Worm (Caenorhabditis elegans) whole organism, L3 larva: ENCODE measurements around the gene F20D6.1.

Experiments used
- R02D3.7 ChIP-seq: fragments of 150-350 bp; optimal IDR thresholded peaks from 2 replicates; lab custom pipeline; 2014; ENCODE audit warnings: missing biosample characterization, missing genetic modification characterization
- ama-1 ChIP-seq: fragments of 150-350 bp; optimal IDR thresholded peaks from 2 replicates; lab custom pipeline; 2018
- ceh-9 ChIP-seq: sonication (generic microtip); optimal IDR thresholded peaks from 2 replicates; lab custom pipeline; 2018; ENCODE audit warnings: missing biosample characterization, missing genetic modification characterization
- daf-12 ChIP-seq: fragments of 150-350 bp; optimal IDR thresholded peaks from 2 replicates; lab custom pipeline; 2014; ENCODE audit warnings: missing biosample characterization, missing genetic modification reagents, missing genetic modification characterization
- egl-27 ChIP-seq: sonication (generic microtip); optimal IDR thresholded peaks from 4 replicates; lab custom pipeline; 2017; ENCODE audit warnings: missing biosample characterization, missing genetic modification reagents, missing genetic modification characterization
- elt-1 ChIP-seq: fragments of 150-350 bp; optimal IDR thresholded peaks from 2 replicates; lab custom pipeline; 2014; ENCODE audit warnings: missing biosample characterization, missing genetic modification characterization
- elt-2 ChIP-seq: sonication (generic microtip); optimal IDR thresholded peaks from 2 replicates; lab custom pipeline; 2016; ENCODE audit warnings: missing genetic modification reagents, mild to moderate bottlenecking, missing genetic modification characterization, missing compliant biosample characterization
- elt-3 ChIP-seq, 3 experiments: fragments of 150-350 bp in 1 of 3; sonication (generic microtip) in 2 of 3; optimal IDR thresholded peaks; 2 replicates in 2 of 3; 4 replicates in 1 of 3; lab custom pipeline; 2014 to 2017; ENCODE audit warnings: missing biosample characterization in 3 of 3, missing genetic modification characterization in 3 of 3
- eor-1 ChIP-seq, 2 experiments: fragments of 150-350 bp; optimal IDR thresholded peaks; 2 replicates each; lab custom pipeline; 2014 to 2018; ENCODE audit warnings: missing biosample characterization in 2 of 2, missing genetic modification characterization in 2 of 2
- fkh-10 ChIP-seq: sonication (generic microtip); optimal IDR thresholded peaks from 2 replicates; lab custom pipeline; 2017; ENCODE audit warnings: missing biosample characterization, missing genetic modification reagents, missing genetic modification characterization
- hmg-11 ChIP-seq: sonication (generic microtip); optimal IDR thresholded peaks from 2 replicates; lab custom pipeline; 2016; ENCODE audit warnings: missing genetic modification characterization, missing compliant biosample characterization
- lsy-12 ChIP-seq: sonication (generic microtip); optimal IDR thresholded peaks from 2 replicates; lab custom pipeline; 2016; ENCODE audit warnings: mild to moderate bottlenecking, missing genetic modification characterization, missing compliant biosample characterization
- mdl-1 ChIP-seq: fragments of 150-350 bp; optimal IDR thresholded peaks from 2 replicates; lab custom pipeline; 2014; ENCODE audit warnings: missing biosample characterization, missing genetic modification characterization
- nfya-1 ChIP-seq: sonication (generic microtip); optimal IDR thresholded peaks from 2 replicates; lab custom pipeline; 2017; ENCODE audit warnings: missing genetic modification characterization, mild to moderate bottlenecking, missing compliant biosample characterization, antibody characterized with exemption, moderate library complexity; ENCODE audit not compliant: insufficient read depth
- nhr-12 ChIP-seq: fragments of 150-350 bp; optimal IDR thresholded peaks from 2 replicates; lab custom pipeline; 2014; ENCODE audit warnings: missing biosample characterization, missing genetic modification characterization
- nhr-23 ChIP-seq: fragments of 150-350 bp; optimal IDR thresholded peaks from 2 replicates; lab custom pipeline; 2014; ENCODE audit warnings: missing biosample characterization, missing genetic modification reagents, missing genetic modification characterization
- nhr-237 ChIP-seq: fragments of 150-350 bp; optimal IDR thresholded peaks from 2 replicates; lab custom pipeline; 2014; ENCODE audit warnings: missing biosample characterization, missing genetic modification characterization
- nhr-25 ChIP-seq: sonication (generic microtip); optimal IDR thresholded peaks from 2 replicates; lab custom pipeline; 2017; ENCODE audit warnings: missing biosample characterization, missing genetic modification characterization
- nhr-43 ChIP-seq: sonication (generic microtip); optimal IDR thresholded peaks from 2 replicates; lab custom pipeline; 2016; ENCODE audit warnings: mild to moderate bottlenecking, missing genetic modification characterization, missing compliant biosample characterization; ENCODE audit not compliant: poor library complexity, severe bottlenecking
- nhr-67 ChIP-seq: fragments of 150-350 bp; optimal IDR thresholded peaks from 2 replicates; lab custom pipeline; 2014; ENCODE audit warnings: missing biosample characterization, missing genetic modification characterization
- nhr-76 ChIP-seq: fragments of 150-350 bp; sonication (generic microtip); optimal IDR thresholded peaks from 5 replicates; lab custom pipeline; 2014; ENCODE audit warnings: missing biosample characterization, missing genetic modification characterization
- nhr-77 ChIP-seq: fragments of 150-350 bp; optimal IDR thresholded peaks from 2 replicates; lab custom pipeline; 2014; ENCODE audit warnings: missing biosample characterization, missing genetic modification characterization
- pha-4 ChIP-seq: fragments of 150-350 bp; optimal IDR thresholded peaks from 2 replicates; lab custom pipeline; 2014; ENCODE audit warnings: missing biosample characterization, missing genetic modification reagents, missing genetic modification characterization
- pqm-1 ChIP-seq: fragments of 150-350 bp; optimal IDR thresholded peaks from 2 replicates; lab custom pipeline; 2017; ENCODE audit warnings: missing biosample characterization, missing genetic modification characterization, inconsistent platforms
- skn-1 ChIP-seq: fragments of 150-350 bp; optimal IDR thresholded peaks from 2 replicates; lab custom pipeline; 2014; ENCODE audit warnings: missing biosample characterization, missing genetic modification characterization
- snpc-4 ChIP-seq: fragments of 150-350 bp; optimal IDR thresholded peaks from 2 replicates; lab custom pipeline; 2014; ENCODE audit warnings: missing biosample characterization, missing genetic modification characterization
- unc-62 ChIP-seq: fragments of 150-350 bp; sonication (generic microtip); optimal IDR thresholded peaks from 4 replicates; lab custom pipeline; 2014; ENCODE audit warnings: missing biosample characterization, missing genetic modification reagents, missing genetic modification characterization
- zag-1 ChIP-seq: fragments of 150-350 bp; optimal IDR thresholded peaks from 2 replicates; lab custom pipeline; 2014; ENCODE audit warnings: missing biosample characterization, missing genetic modification characterization
- ztf-4 ChIP-seq: fragments of 150-350 bp; optimal IDR thresholded peaks from 2 replicates; lab custom pipeline; 2014; ENCODE audit warnings: missing biosample characterization, missing genetic modification characterization

Gene F20D6.1

DNA sequence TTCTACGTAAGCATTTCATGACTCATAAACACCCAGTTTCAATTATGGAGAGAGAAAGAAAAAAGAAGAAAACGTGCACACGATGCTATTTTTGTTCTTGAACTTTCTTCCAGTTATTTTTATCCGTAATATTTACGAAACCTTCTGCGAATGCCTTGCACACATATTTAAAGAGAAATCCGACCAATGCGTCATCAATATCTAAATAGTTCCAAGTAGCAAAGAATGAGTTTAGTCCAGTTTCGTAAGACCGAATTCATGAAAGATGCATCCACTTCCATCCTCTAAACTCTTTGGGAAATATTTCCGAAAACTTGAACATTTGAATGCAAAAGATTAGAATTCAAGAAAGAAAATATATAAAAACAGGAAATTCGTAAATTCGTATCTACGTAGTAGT lies 21.4 kb upstream of the F20D6.1 start:
- TF ChIP-seq pha-4 (tag; lab: Kevin White, UChicago), result no peak
- no peak for TF ChIP-seq skn-1 (tag; lab: Kevin White, UChicago)
- TF ChIP-seq R02D3.7 (tag; lab: Kevin White, UChicago), result no peak
- no peak for TF ChIP-seq nhr-237
- TF ChIP-seq mdl-1 (tag; lab: Kevin White, UChicago), result no peak
- no peak for TF ChIP-seq pqm-1 (tag; lab: Kevin White, UChicago)
- TF ChIP-seq nhr-67 (tag; lab: Kevin White, UChicago), result no peak
- no peak for TF ChIP-seq nhr-77 (tag; lab: Kevin White, UChicago)
- TF ChIP-seq fkh-10 (GFP tag; lab: Kevin White, UChicago), result no peak
- no peak for TF ChIP-seq elt-1 (tag; lab: Kevin White, UChicago)
- no peak for TF ChIP-seq snpc-4 (tag; lab: Kevin White, UChicago)

DNA sequence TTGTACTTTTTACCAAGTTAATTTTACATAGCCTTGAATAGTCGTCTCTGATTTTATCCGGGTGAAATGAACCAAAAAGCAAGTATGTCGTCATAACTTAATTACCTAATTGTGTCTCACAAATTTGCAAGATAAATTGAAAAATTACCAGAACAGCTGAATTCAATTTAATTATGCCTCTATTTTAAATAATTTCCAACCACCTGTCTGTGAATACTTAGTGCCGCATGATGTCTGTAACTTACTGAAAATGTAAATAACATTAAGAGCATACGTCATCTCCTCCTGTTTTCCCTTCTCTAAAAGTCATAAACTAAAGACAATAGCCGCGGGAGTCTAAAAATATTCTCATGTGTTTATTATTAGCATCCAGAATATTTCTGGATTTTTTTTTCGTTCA lies 20.2 kb upstream of the F20D6.1 start:
- TF ChIP-seq eor-1 (tag; optimal IDR thresholded peaks at IDR 0.05; lab: Kevin White, UChicago) (no peak), hmg-11 (tag; lab: Kevin White, UChicago) (no peak), unc-62 (no peak), nhr-237 (no peak), daf-12 (tag; lab: Kevin White, UChicago) (no peak), elt-2 (tag; lab: Kevin White, UChicago) (no peak), nhr-25 (tag; lab: Kevin White, UChicago) (no peak), nfya-1 (tag; lab: Kevin White, UChicago) (no peak), pha-4 (tag; lab: Kevin White, UChicago) (no peak), zag-1 (no peak), nhr-12 (tag; lab: Kevin White, UChicago) (no peak), R02D3.7 (tag; lab: Kevin White, UChicago) (no peak), skn-1 (tag; lab: Kevin White, UChicago) (no peak), nhr-43 (no peak), nhr-76 (tag; lab: Kevin White, UChicago) (no peak), ztf-4 (tag; lab: Kevin White, UChicago) (no peak)
- TF ChIP-seq, all 47 proteins: peak for 0

DNA sequence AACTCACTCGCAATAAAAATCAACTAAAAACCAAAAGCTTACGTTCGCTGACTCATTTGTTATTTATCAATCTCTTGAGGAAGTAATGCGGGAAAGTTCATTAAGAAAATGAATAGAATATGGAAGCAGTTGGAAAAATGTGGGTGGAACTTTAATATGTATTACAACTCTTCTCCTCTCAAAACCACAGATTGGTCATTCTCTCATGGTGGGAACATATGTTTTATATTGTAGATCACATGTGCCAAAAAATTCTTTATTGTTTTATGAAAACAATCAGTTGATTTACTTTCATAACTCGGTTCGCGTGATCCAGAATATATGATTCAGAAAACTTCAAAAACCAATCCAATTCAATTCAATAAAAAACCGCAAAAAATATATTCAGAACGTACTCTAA lies 18.8 kb upstream of the F20D6.1 start:
- TF ChIP-seq eor-1 (tag; optimal IDR thresholded peaks at IDR 0.05; lab: Kevin White, UChicago) (no peak), ceh-9 (tag; lab: Kevin White, UChicago) (no peak), unc-62 (no peak), nhr-67 (tag; lab: Kevin White, UChicago) (no peak), nhr-25 (tag; lab: Kevin White, UChicago) (no peak), lsy-12 (tag; lab: Kevin White, UChicago) (no peak), ama-1 (lab: Kevin White, UChicago) (no peak), ztf-4 (tag; lab: Kevin White, UChicago) (no peak)
- TF ChIP-seq, all 47 proteins: peak for 0

DNA sequence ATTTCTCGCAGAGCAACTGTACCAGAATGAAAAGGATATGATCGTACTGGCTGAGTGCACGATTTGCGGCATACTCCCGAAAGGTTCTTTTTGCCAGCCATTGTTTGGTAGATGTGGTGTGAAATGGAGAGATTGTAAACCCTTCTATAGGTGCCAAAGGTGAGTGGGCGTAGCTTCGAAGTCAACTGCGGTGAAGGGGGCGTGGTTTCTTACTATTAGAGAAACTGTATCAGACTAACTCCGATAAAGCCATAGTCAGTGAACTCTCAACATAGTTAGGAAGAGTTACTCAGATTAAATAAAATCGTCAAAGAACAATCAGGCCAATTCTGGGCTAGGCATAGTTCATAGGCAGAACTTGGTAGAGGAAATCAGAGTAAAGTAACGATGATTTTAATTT lies 13.2 kb upstream of the F20D6.1 start, which contains the start of gene F20D6.9:
TSS of gene F20D6.9 (minus strand) at position 101 of the 400 bp plus-strand sequence.
- TF ChIP-seq elt-3 (tag; optimal IDR thresholded peaks at IDR 0.05; lab: Kevin White, UChicago), result no peak
- no peak for TF ChIP-seq nhr-76 (tag; lab: Kevin White, UChicago)
- TF ChIP-seq nhr-12 (tag; lab: Kevin White, UChicago), result no peak
- TF ChIP-seq pha-4 (tag; lab: Kevin White, UChicago), result no peak
- TF ChIP-seq ceh-9 (tag; lab: Kevin White, UChicago), result no peak
- TF ChIP-seq egl-27, result no peak
- TF ChIP-seq eor-1 (tag; optimal IDR thresholded peaks at IDR 0.05; lab: Kevin White, UChicago), result no peak
- no peak for TF ChIP-seq nhr-77 (tag; lab: Kevin White, UChicago)
- TF ChIP-seq nhr-23, result no peak
- TF ChIP-seq R02D3.7 (tag; lab: Kevin White, UChicago), result no peak
- TF ChIP-seq, all 47 proteins: peak for 0

DNA sequence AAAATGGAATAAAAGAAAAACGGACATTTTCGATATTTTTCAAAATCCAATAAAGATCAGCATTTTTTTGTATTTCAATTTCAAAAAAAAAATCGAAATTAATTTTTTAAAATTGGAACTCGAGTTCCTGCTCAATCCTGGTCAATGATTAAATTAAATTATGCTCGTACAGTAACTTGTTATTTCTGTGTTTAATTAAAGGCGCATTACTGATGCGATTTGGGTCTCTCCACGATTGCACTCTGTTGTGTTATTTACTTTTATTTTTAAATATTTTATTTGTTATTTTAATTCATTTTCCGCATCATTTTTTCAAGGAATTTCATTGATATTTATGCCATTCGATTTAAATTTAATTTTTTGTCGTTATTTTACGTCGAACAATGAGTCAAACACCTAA lies 12.3 kb upstream of the F20D6.1 start:
- TF ChIP-seq nhr-23 (no peak), ama-1 (lab: Kevin White, UChicago) (no peak), elt-2 (tag; lab: Kevin White, UChicago) (no peak), nhr-237 (no peak), R02D3.7 (tag; lab: Kevin White, UChicago) (no peak), daf-12 (tag; lab: Kevin White, UChicago) (no peak)

DNA sequence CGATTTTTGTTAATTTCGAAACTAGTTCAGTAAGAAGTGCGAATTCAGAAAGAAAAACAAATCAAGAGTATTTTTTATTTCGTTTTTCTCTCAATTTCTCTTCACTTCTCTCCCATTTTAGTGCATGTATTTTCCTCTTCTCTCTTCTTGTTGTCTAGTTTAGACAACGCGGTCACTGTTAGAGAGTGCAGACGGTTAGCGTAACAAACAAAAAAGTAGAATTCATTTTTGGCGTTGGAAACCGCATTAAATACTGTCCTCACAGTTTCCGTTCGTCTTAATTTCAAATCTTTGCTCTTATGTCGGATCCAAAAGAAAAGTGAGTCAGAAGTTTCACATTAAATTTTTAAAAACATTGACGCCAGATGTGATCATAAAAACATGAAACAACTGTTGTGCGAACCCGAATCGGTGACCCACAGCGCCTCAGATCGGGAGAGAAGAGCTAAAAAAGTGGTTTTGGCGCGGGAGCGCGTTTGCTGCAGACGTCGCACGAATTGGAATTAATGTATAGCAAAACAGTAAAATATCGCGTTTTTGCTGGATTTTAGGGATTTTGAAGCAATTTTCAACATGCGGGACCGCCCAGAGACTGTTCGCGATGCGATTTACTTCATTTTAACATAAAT lies 11.5 kb upstream of the F20D6.1 start, which contains the start of gene srp-7:
TSS of gene srp-7 (plus strand) at position 213 of the 629 bp plus-strand sequence.
- TF ChIP-seq nhr-23, result peak; percentile 38
- no peak for TF ChIP-seq skn-1 (tag; lab: Kevin White, UChicago)
- no peak for TF ChIP-seq lsy-12 (tag; lab: Kevin White, UChicago)
- no peak for TF ChIP-seq nhr-237
- peak; percentile 81 for TF ChIP-seq pha-4 (tag; lab: Kevin White, UChicago)
- peak; percentile 16 for TF ChIP-seq hmg-11 (tag; lab: Kevin White, UChicago)
- TF ChIP-seq elt-2 (tag; lab: Kevin White, UChicago), result peak; percentile 21
- TF ChIP-seq nhr-76 (tag; lab: Kevin White, UChicago), result no peak
- TF ChIP-seq nfya-1 (tag; lab: Kevin White, UChicago), result peak; percentile 41
- TF ChIP-seq, all 47 proteins: peak for 5
